Fruit fly (Drosophila melanogaster) whole organism, adult: ENCODE data around the gene Spc25.
A peak's percentile ranks its signal among the peaks of the same experiment; 100 is the strongest.

Source experiments
- CG11617 ChIP-seq: fragments of 200-800 bp; sonication (Bioruptor generic); optimal IDR thresholded peaks from 2 replicates; lab custom pipeline; 2017; ENCODE audit warnings: mild to moderate bottlenecking, missing biosample characterization, missing genetic modification reagents, missing genetic modification characterization
- CG12768 ChIP-seq: fragments of 200-800 bp; sonication (Bioruptor generic); optimal IDR thresholded peaks from 2 replicates; lab custom pipeline; 2017; ENCODE audit warnings: missing biosample characterization, missing genetic modification characterization, mild to moderate bottlenecking, moderate library complexity, missing genetic modification reagents
- CG14711 ChIP-seq: fragments of 200-800 bp; sonication (Bioruptor generic); optimal IDR thresholded peaks from 2 replicates; lab custom pipeline; 2018; ENCODE audit warnings: missing biosample characterization, mild to moderate bottlenecking, missing genetic modification characterization, moderate library complexity
- CG1620 ChIP-seq: fragments of 200-800 bp; sonication (Bioruptor generic); optimal IDR thresholded peaks from 2 replicates; lab custom pipeline; 2016; ENCODE audit warnings: missing biosample characterization, missing genetic modification characterization
- CG33017 ChIP-seq: fragments of 200-800 bp; sonication (Bioruptor generic); optimal IDR thresholded peaks from 2 replicates; lab custom pipeline; 2018; ENCODE audit warnings: missing biosample characterization, mild to moderate bottlenecking, missing genetic modification characterization, moderate library complexity
- CG5204 ChIP-seq: fragments of 200-800 bp; sonication (Bioruptor generic); optimal IDR thresholded peaks from 2 replicates; lab custom pipeline; 2016; ENCODE audit warnings: missing biosample characterization, missing genetic modification characterization
- CG7045 ChIP-seq: fragments of 200-800 bp; sonication (Bioruptor generic); optimal IDR thresholded peaks from 2 replicates; lab custom pipeline; 2017; ENCODE audit warnings: missing biosample characterization, mild to moderate bottlenecking, missing genetic modification characterization
- CG7101 ChIP-seq: fragments of 200-800 bp; sonication (Bioruptor generic); optimal IDR thresholded peaks from 2 replicates; lab custom pipeline; 2018; ENCODE audit warnings: missing biosample characterization, mild to moderate bottlenecking, missing genetic modification characterization, moderate library complexity
- Clk ChIP-seq: fragments of 200-800 bp; sonication (Bioruptor generic); optimal IDR thresholded peaks from 2 replicates; lab custom pipeline; 2017; ENCODE audit warnings: missing biosample characterization, missing genetic modification characterization
- Crg-1 ChIP-seq: fragments of 200-800 bp; sonication (Bioruptor generic); optimal IDR thresholded peaks from 2 replicates; lab custom pipeline; 2016; ENCODE audit warnings: missing biosample characterization, missing genetic modification characterization
- Hr96 ChIP-seq: fragments of 200-800 bp; sonication (Bioruptor generic); optimal IDR thresholded peaks from 2 replicates; lab custom pipeline; 2016; ENCODE audit warnings: missing biosample characterization, missing genetic modification characterization
- Mnt ChIP-seq: fragments of 200-800 bp; sonication (Bioruptor generic); optimal IDR thresholded peaks from 2 replicates; lab custom pipeline; 2016; ENCODE audit warnings: missing biosample characterization, mild to moderate bottlenecking, missing genetic modification characterization
- bab1 ChIP-seq: fragments of 200-800 bp; sonication (Bioruptor generic); optimal IDR thresholded peaks from 3 replicates; lab custom pipeline; 2019; ENCODE audit warnings: missing biosample characterization, mild to moderate bottlenecking, missing genetic modification characterization, moderate library complexity
- cic ChIP-seq: fragments of 200-800 bp; sonication (Bioruptor generic); optimal IDR thresholded peaks from 2 replicates; lab custom pipeline; 2017; ENCODE audit warnings: missing biosample characterization, mild to moderate bottlenecking, missing genetic modification characterization, moderate library complexity
- cnc ChIP-seq, 2 experiments: fragments of >200 bp; optimal IDR thresholded peaks; 2 replicates each; lab custom pipeline; 2017
- kay ChIP-seq: fragments of 200-800 bp; sonication (Bioruptor generic); peaks from one replicate; lab custom pipeline; 2016; ENCODE audit warnings: missing biosample characterization, missing genetic modification characterization, borderline replicate concordance
- ovo ChIP-seq: fragments of 200-800 bp; sonication (Bioruptor generic); optimal IDR thresholded peaks from 2 replicates; lab custom pipeline; 2016; ENCODE audit warnings: missing biosample characterization, missing genetic modification characterization
- pad ChIP-seq: fragments of 200-800 bp; sonication (Bioruptor generic); optimal IDR thresholded peaks from 3 replicates; lab custom pipeline; 2017; ENCODE audit warnings: missing biosample characterization, missing genetic modification characterization, mild to moderate bottlenecking, moderate library complexity, missing genetic modification reagents
- tj ChIP-seq: fragments of 200-800 bp; sonication (Bioruptor generic); optimal IDR thresholded peaks from 3 replicates; lab custom pipeline; 2017; ENCODE audit warnings: missing biosample characterization, mild to moderate bottlenecking, missing genetic modification characterization, moderate library complexity
- toe ChIP-seq: fragments of 200-800 bp; sonication (Bioruptor generic); optimal IDR thresholded peaks from 2 replicates; lab custom pipeline; 2016; ENCODE audit warnings: missing biosample characterization, missing genetic modification characterization

Spc25 gene

dm6 chr3R:12962612-12963011 is 1.1 kb downstream of the Spc25 start:
- no peak for TF ChIP-seq tj (GFP tag; lab: Kevin White, UChicago)

DNA sequence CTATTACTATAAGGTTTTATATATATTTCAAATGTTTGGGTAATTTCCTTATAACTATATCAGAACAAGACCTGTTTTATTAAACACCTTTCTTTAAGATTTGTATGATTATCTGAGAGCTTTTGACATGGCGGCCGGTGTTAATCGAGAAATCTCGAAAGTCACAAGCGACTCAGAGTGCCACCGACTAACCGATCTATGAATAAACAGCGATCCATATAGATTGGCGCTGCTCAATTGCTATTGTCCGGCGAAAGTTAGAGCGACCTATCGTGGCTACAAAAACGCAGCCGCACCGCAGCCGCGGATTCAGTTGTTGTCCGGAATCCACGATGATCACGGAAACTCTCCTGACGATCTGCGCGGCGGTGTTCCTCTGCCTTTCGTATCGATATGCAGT is 1.9 kb downstream of the Spc25 start, which contains the start of gene Cyp304a1:
Gene Cyp304a1, plus strand, starts transcription at position 301 of the 400 bp plus-strand sequence.
- TF ChIP-seq Mnt (GFP tag; lab: Kevin White, UChicago): no peak
- no peak for TF ChIP-seq CG1620 (GFP tag; lab: Kevin White, UChicago)
- TF ChIP-seq CG7045 (GFP tag; lab: Kevin White, UChicago): no peak
- no peak for TF ChIP-seq cic (GFP tag; lab: Kevin White, UChicago)
- TF ChIP-seq bab1: no peak
- no peak for TF ChIP-seq CG33017 (tag; lab: Kevin White, UChicago)
- no peak for TF ChIP-seq CG12768 (GFP tag; lab: Kevin White, UChicago)

dm6 chr3R:12964043-12964442 is 2.5 kb downstream of the Spc25 start:
- TF ChIP-seq ovo (GFP tag; lab: Kevin White, UChicago) (no peak), kay (GFP tag; lab: Kevin White, UChicago) (no peak), tj (GFP tag; lab: Kevin White, UChicago) (no peak), Hr96 (GFP tag; lab: Kevin White, UChicago) (no peak), CG5204 (GFP tag; lab: Kevin White, UChicago) (no peak), CG33017 (tag; lab: Kevin White, UChicago) (no peak), Clk (GFP tag; lab: Kevin White, UChicago) (no peak), CG7101 (tag; lab: Kevin White, UChicago) (no peak), CG12768 (GFP tag; lab: Kevin White, UChicago) (no peak), pad (GFP tag; lab: Kevin White, UChicago) (no peak), Mnt (GFP tag; lab: Kevin White, UChicago) (no peak), cnc (optimal IDR thresholded peaks at IDR 0.05; lab: Kevin White, UChicago) (no peak), CG1620 (GFP tag; lab: Kevin White, UChicago) (no peak), CG7045 (GFP tag; lab: Kevin White, UChicago) (no peak), cic (GFP tag; lab: Kevin White, UChicago) (no peak), bab1 (no peak), Crg-1 (no peak), CG11617 (GFP tag; lab: Kevin White, UChicago) (no peak)

DNA sequence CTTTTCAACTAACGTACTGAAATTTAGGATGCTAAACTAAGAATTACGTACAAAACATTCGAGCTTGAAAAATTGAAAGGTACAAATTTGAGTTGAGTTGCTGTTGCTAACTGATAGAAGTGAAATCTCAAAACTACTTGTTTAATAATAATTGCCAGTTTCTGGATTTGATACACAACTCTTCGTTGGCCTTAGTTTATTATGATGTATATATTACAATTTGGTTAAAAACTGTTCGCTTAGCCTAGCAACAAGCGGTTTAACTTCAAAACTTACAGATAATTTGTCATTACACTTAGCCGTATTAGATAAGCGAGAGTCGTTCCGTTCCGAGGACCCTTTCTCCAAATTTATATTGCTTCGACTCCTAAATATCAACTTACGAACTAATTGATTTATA is 6.1 kb downstream of the Spc25 start, which contains the start of the genes CG14384 and grsm:
Gene CG14384, minus strand, starts transcription at position 101 of the 400 bp plus-strand sequence.
Gene grsm, minus strand, starts transcription at position 101 of the 400 bp plus-strand sequence.
- no peak for TF ChIP-seq CG7045 (GFP tag; lab: Kevin White, UChicago)
- TF ChIP-seq CG5204 (GFP tag; lab: Kevin White, UChicago): no peak
- no peak for TF ChIP-seq bab1
- TF ChIP-seq CG1620 (GFP tag; lab: Kevin White, UChicago): no peak
- peak; percentile 44 for TF ChIP-seq kay (GFP tag; lab: Kevin White, UChicago)

DNA sequence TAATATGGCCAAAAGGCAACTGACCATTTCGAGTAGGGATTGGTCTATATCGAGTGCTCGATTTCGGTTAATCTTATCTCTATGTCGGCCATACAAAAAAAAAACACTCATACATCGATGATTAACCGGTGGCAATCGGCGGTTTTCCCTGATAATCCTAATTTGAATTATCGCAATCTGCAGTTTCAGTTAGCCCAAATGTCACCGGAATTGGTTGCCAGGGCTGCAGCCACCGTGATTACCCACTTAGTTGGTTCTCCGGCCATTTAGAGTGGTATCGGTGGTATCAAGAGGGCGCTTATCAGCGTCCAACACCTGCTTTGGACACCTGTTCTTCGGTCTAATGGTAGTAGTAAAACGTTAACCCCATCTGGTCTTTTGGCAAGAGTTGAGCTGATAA is 10.6 kb downstream of the Spc25 start:
- no peak for TF ChIP-seq tj (GFP tag; lab: Kevin White, UChicago)
- TF ChIP-seq kay (GFP tag; lab: Kevin White, UChicago): no peak
- TF ChIP-seq Mnt (GFP tag; lab: Kevin White, UChicago): peak; percentile 13

dm6 chr3R:12974447-12974846 is 12.9 kb downstream of the Spc25 start:
- TF ChIP-seq kay (GFP tag; lab: Kevin White, UChicago) (no peak), CG33017 (tag; lab: Kevin White, UChicago) (peak; percentile 5)

dm6 chr3R:12975223-12975622 is 13.7 kb downstream of the Spc25 start:
- TF ChIP-seq Mnt (GFP tag; lab: Kevin White, UChicago) (no peak), Hr96 (GFP tag; lab: Kevin White, UChicago) (no peak), CG33017 (tag; lab: Kevin White, UChicago) (no peak), toe (no peak), pad (GFP tag; lab: Kevin White, UChicago) (no peak), kay (GFP tag; lab: Kevin White, UChicago) (no peak), Crg-1 (no peak), cnc (optimal IDR thresholded peaks at IDR 0.05; lab: Kevin White, UChicago) (no peak), CG1620 (GFP tag; lab: Kevin White, UChicago) (no peak), tj (GFP tag; lab: Kevin White, UChicago) (no peak), CG5204 (GFP tag; lab: Kevin White, UChicago) (no peak)

DNA sequence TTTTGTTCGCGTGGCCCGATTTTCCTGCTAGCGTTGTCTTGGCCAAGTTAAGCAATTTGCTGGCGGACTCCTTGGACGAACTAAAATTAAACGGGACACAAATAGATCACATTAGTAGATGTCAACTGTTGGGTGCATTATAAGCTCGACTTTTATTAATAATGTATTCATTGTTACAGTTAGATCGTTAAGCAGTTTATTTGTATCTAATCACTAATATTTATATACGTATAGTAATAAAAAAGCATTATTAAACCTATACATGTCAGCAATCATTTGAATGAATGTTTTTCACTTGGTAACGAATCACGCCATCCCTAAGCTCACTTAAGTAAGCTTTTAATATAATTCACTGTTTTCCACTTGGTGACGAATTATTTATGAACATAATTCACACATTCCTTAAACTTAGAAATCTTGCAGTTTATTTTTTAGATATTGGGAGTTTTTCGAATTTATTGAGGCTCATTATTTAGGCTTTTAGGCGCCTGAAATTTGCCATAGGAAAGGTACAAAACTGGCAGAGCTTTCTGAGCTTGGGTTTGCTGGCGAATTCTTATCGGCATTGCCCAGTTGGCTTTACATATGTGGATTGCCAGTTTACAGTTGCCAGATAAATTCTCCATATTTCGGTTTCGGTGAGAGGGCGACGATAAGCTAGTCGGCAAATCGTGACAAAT is 16.0 kb downstream of the Spc25 start, which contains the start of the genes CG7381 and CG7091:
Gene CG7381, minus strand, starts transcription at position 101 of the 680 bp plus-strand sequence.
Gene CG7091, plus strand, starts transcription at position 630 of the 680 bp plus-strand sequence.
- peak; percentile 0 for TF ChIP-seq bab1
- TF ChIP-seq kay (GFP tag; lab: Kevin White, UChicago): peak; percentile 48
- no peak for TF ChIP-seq ovo (GFP tag; lab: Kevin White, UChicago)
- no peak for TF ChIP-seq tj (GFP tag; lab: Kevin White, UChicago)
- TF ChIP-seq CG7101 (tag; lab: Kevin White, UChicago): no peak
- TF ChIP-seq Clk (GFP tag; lab: Kevin White, UChicago): no peak
- no peak for TF ChIP-seq CG5204 (GFP tag; lab: Kevin White, UChicago)
- TF ChIP-seq pad (GFP tag; lab: Kevin White, UChicago): peak; percentile 70
- TF ChIP-seq CG14711: no peak
